Worm (Caenorhabditis elegans): Measurements from ENCODE around the gene F17E9.15.

- no peak for TF ChIP-seq egl-18 (GFP tag; IDR thresholded peaks at IDR 0.05)
- TF ChIP-seq ama-1 (optimal IDR thresholded peaks at IDR 0.05): no peak
- no peak for TF ChIP-seq ama-1 (GFP tag; optimal IDR thresholded peaks at IDR 0.05)
- TF ChIP-seq T07F8.4 (tag; optimal IDR thresholded peaks at IDR 0.05): no peak
- no peak for TF ChIP-seq unc-62 (GFP tag; optimal IDR thresholded peaks at IDR 0.05)
- no peak for TF ChIP-seq cebp-1 (GFP tag; IDR thresholded peaks at IDR 0.05)
- TF ChIP-seq cebp-1 (tag; optimal IDR thresholded peaks at IDR 0.05): no peak
- TF ChIP-seq attf-3 (GFP tag; conservative IDR thresholded peaks at IDR 0.05): no peak
- no peak for TF ChIP-seq sptf-2 (GFP tag; optimal IDR thresholded peaks at IDR 0.05)
- TF ChIP-seq dpff-1 (tag; optimal IDR thresholded peaks at IDR 0.05): no peak
- no peak for TF ChIP-seq lir-1 (GFP tag; conservative IDR thresholded peaks at IDR 0.05)
- TF ChIP-seq atf-7 (tag; optimal IDR thresholded peaks at IDR 0.05): no peak
- TF ChIP-seq dpl-1 (GFP tag; optimal IDR thresholded peaks at IDR 0.05): no peak
- no peak for TF ChIP-seq pha-4 (tag; optimal IDR thresholded peaks at IDR 0.05)
- no peak for TF ChIP-seq madf-6 (GFP tag; IDR thresholded peaks at IDR 0.05)
Measured at ce11 chrIV:8299636-8300035, 47.6 kb upstream of the F17E9.15 start, which contains the start of gene F35H10.6.

All from whole organism, young adult.